Fruit fly (Drosophila melanogaster) whole organism, adult: Measurements from ENCODE around the gene chas.

Source experiments
- CG11617 ChIP-seq: fragments of 200-800 bp; sonication (Bioruptor generic); optimal IDR thresholded peaks from 2 replicates; lab custom pipeline; 2017; ENCODE audit warnings: mild to moderate bottlenecking, missing biosample characterization, missing genetic modification reagents, missing genetic modification characterization
- CG12768 ChIP-seq: fragments of 200-800 bp; sonication (Bioruptor generic); optimal IDR thresholded peaks from 2 replicates; lab custom pipeline; 2017; ENCODE audit warnings: missing biosample characterization, missing genetic modification characterization, mild to moderate bottlenecking, moderate library complexity, missing genetic modification reagents
- CG14711 ChIP-seq: fragments of 200-800 bp; sonication (Bioruptor generic); optimal IDR thresholded peaks from 2 replicates; lab custom pipeline; 2018; ENCODE audit warnings: missing biosample characterization, mild to moderate bottlenecking, missing genetic modification characterization, moderate library complexity
- CG1620 ChIP-seq: fragments of 200-800 bp; sonication (Bioruptor generic); optimal IDR thresholded peaks from 2 replicates; lab custom pipeline; 2016; ENCODE audit warnings: missing biosample characterization, missing genetic modification characterization
- CG33017 ChIP-seq: fragments of 200-800 bp; sonication (Bioruptor generic); optimal IDR thresholded peaks from 2 replicates; lab custom pipeline; 2018; ENCODE audit warnings: missing biosample characterization, mild to moderate bottlenecking, missing genetic modification characterization, moderate library complexity
- CG5204 ChIP-seq: fragments of 200-800 bp; sonication (Bioruptor generic); optimal IDR thresholded peaks from 2 replicates; lab custom pipeline; 2016; ENCODE audit warnings: missing biosample characterization, missing genetic modification characterization
- CG7045 ChIP-seq: fragments of 200-800 bp; sonication (Bioruptor generic); optimal IDR thresholded peaks from 2 replicates; lab custom pipeline; 2017; ENCODE audit warnings: missing biosample characterization, mild to moderate bottlenecking, missing genetic modification characterization
- CG7101 ChIP-seq: fragments of 200-800 bp; sonication (Bioruptor generic); optimal IDR thresholded peaks from 2 replicates; lab custom pipeline; 2018; ENCODE audit warnings: missing biosample characterization, mild to moderate bottlenecking, missing genetic modification characterization, moderate library complexity
- Clk ChIP-seq: fragments of 200-800 bp; sonication (Bioruptor generic); optimal IDR thresholded peaks from 2 replicates; lab custom pipeline; 2017; ENCODE audit warnings: missing biosample characterization, missing genetic modification characterization
- Crg-1 ChIP-seq: fragments of 200-800 bp; sonication (Bioruptor generic); optimal IDR thresholded peaks from 2 replicates; lab custom pipeline; 2016; ENCODE audit warnings: missing biosample characterization, missing genetic modification characterization
- Hr96 ChIP-seq: fragments of 200-800 bp; sonication (Bioruptor generic); optimal IDR thresholded peaks from 2 replicates; lab custom pipeline; 2016; ENCODE audit warnings: missing biosample characterization, missing genetic modification characterization
- Mnt ChIP-seq: fragments of 200-800 bp; sonication (Bioruptor generic); optimal IDR thresholded peaks from 2 replicates; lab custom pipeline; 2016; ENCODE audit warnings: missing biosample characterization, mild to moderate bottlenecking, missing genetic modification characterization
- bab1 ChIP-seq: fragments of 200-800 bp; sonication (Bioruptor generic); optimal IDR thresholded peaks from 3 replicates; lab custom pipeline; 2019; ENCODE audit warnings: missing biosample characterization, mild to moderate bottlenecking, missing genetic modification characterization, moderate library complexity
- cic ChIP-seq: fragments of 200-800 bp; sonication (Bioruptor generic); optimal IDR thresholded peaks from 2 replicates; lab custom pipeline; 2017; ENCODE audit warnings: missing biosample characterization, mild to moderate bottlenecking, missing genetic modification characterization, moderate library complexity
- cnc ChIP-seq, 2 experiments: fragments of >200 bp; optimal IDR thresholded peaks; 2 replicates each; lab custom pipeline; 2017
- kay ChIP-seq: fragments of 200-800 bp; sonication (Bioruptor generic); peaks from one replicate; lab custom pipeline; 2016; ENCODE audit warnings: missing biosample characterization, missing genetic modification characterization, borderline replicate concordance
- ovo ChIP-seq: fragments of 200-800 bp; sonication (Bioruptor generic); optimal IDR thresholded peaks from 2 replicates; lab custom pipeline; 2016; ENCODE audit warnings: missing biosample characterization, missing genetic modification characterization
- pad ChIP-seq: fragments of 200-800 bp; sonication (Bioruptor generic); optimal IDR thresholded peaks from 3 replicates; lab custom pipeline; 2017; ENCODE audit warnings: missing biosample characterization, missing genetic modification characterization, mild to moderate bottlenecking, moderate library complexity, missing genetic modification reagents
- tj ChIP-seq: fragments of 200-800 bp; sonication (Bioruptor generic); optimal IDR thresholded peaks from 3 replicates; lab custom pipeline; 2017; ENCODE audit warnings: missing biosample characterization, mild to moderate bottlenecking, missing genetic modification characterization, moderate library complexity
- toe ChIP-seq: fragments of 200-800 bp; sonication (Bioruptor generic); optimal IDR thresholded peaks from 2 replicates; lab custom pipeline; 2016; ENCODE audit warnings: missing biosample characterization, missing genetic modification characterization

The chas gene

DNA sequence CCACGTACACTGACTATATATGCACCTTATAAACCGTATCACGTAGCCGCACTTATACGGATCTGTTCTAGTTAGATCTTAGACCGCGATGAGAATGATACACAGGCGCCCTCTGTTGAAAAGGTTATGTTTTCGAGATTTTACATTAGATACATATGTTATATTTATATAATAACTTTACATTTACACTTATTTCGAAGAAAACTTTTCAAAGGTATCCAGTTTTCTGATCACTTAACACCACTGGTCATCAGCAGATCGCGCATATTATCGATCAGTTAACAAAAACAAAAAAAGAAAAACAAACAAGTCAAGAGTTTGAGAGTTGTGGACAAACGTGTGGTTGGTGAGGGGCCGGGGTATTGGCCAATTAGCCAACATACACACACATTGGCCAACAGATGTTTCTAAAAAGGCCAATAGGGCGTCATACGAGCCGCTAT is 806 bp downstream of the chas start:
- TF ChIP-seq CG1620 (no peak), Hr96 (GFP tag; lab: Kevin White, UChicago) (no peak), toe (GFP tag; lab: Kevin White, UChicago) (no peak), CG7045 (GFP tag; lab: Kevin White, UChicago) (no peak), CG11617 (GFP tag; lab: Kevin White, UChicago) (no peak), CG12768 (no peak), CG7101 (no peak), CG14711 (tag; lab: Kevin White, UChicago) (no peak), Mnt (GFP tag; lab: Kevin White, UChicago) (no peak), bab1 (GFP tag; lab: Kevin White, UChicago) (no peak), cnc (optimal IDR thresholded peaks at IDR 0.05; lab: Kevin White, UChicago) (no peak), CG33017 (tag; lab: Kevin White, UChicago) (no peak)

DNA sequence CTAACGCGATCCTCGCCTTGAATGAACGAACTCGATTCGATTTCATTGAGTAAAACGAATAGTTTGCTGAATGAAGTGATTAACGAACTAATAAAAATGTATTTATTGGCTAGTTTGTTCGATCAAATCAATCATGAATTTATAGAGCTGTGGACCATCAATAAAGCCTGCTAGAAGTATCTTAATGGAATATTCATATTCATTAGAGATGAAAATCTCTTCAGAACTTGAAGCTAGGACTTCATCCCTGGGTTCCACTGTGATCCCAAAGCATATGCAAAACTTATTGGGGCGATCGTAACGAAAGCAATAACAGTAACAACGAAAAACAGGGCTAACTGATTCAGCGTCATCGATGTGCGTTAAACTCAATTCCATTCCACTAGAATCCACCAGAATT is 1.3 kb downstream of the chas start:
- TF ChIP-seq Crg-1 (GFP tag; lab: Kevin White, UChicago) (no peak), cnc (optimal IDR thresholded peaks at IDR 0.05; lab: Kevin White, UChicago) (no peak), CG1620 (no peak), tj (GFP tag; lab: Kevin White, UChicago) (no peak), ovo (GFP tag; lab: Kevin White, UChicago) (no peak), Hr96 (GFP tag; lab: Kevin White, UChicago) (no peak), CG12768 (no peak), bab1 (GFP tag; lab: Kevin White, UChicago) (no peak), Clk (GFP tag; lab: Kevin White, UChicago) (no peak), CG7045 (GFP tag; lab: Kevin White, UChicago) (no peak), cic (no peak), toe (GFP tag; lab: Kevin White, UChicago) (no peak), CG14711 (tag; lab: Kevin White, UChicago) (no peak), CG5204 (GFP tag; lab: Kevin White, UChicago) (no peak), CG7101 (no peak), Mnt (GFP tag; lab: Kevin White, UChicago) (no peak), CG33017 (tag; lab: Kevin White, UChicago) (no peak)

DNA sequence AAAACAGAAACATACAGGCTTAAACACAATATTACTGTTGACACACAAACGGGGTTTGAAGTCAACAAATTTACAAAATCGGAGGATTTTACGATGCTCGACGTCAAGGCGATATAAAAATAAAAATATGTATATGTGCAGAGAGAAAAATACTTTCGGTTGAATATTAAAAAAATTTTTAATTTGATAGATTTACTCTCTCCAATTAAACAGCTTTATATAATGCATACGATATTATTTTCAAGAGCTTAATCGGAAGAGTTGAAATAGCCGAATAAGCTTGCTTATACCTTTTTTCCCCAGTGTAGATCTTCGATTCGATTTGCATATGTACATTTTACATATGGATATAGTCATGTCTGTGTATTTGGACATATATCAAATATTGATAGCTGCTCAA is 1.9 kb downstream of the chas start:
- peak; percentile 63 for TF ChIP-seq kay
- no peak for TF ChIP-seq cnc (optimal IDR thresholded peaks at IDR 0.05; lab: Kevin White, UChicago)
- no peak for TF ChIP-seq bab1 (GFP tag; lab: Kevin White, UChicago)
- TF ChIP-seq tj (GFP tag; lab: Kevin White, UChicago) = no peak
- peak; percentile 43 for TF ChIP-seq CG7101
- no peak for TF ChIP-seq cic
- TF ChIP-seq toe (GFP tag; lab: Kevin White, UChicago) = no peak
- TF ChIP-seq ovo (GFP tag; lab: Kevin White, UChicago) = no peak
- TF ChIP-seq CG33017 (tag; lab: Kevin White, UChicago) = peak; percentile 39

DNA sequence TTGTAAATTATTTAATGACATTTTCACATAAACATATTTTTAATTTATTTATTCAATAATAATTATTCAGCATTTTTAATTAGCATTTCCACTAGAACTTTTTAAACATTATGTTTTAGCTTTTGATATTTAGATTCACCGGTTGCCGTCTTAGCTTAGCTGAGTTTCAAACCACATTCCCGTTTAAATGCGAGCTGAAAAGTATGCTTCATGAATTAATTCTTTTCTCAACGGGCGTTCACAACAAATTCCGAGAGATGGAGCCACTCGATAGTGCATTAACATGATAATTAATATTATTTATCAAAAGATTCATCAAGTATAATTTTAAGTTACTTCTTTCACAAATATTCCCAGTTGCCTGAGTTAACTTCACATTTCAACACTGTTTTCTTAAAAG is 2.9 kb downstream of the chas start:
- TF ChIP-seq CG14711 (tag; lab: Kevin White, UChicago) (no peak), Mnt (GFP tag; lab: Kevin White, UChicago) (no peak), CG7101 (no peak), kay (no peak), CG11617 (GFP tag; lab: Kevin White, UChicago) (no peak), pad (GFP tag; lab: Kevin White, UChicago) (no peak), ovo (GFP tag; lab: Kevin White, UChicago) (no peak), CG5204 (GFP tag; lab: Kevin White, UChicago) (no peak), CG1620 (no peak), Clk (GFP tag; lab: Kevin White, UChicago) (no peak), tj (GFP tag; lab: Kevin White, UChicago) (no peak)

DNA sequence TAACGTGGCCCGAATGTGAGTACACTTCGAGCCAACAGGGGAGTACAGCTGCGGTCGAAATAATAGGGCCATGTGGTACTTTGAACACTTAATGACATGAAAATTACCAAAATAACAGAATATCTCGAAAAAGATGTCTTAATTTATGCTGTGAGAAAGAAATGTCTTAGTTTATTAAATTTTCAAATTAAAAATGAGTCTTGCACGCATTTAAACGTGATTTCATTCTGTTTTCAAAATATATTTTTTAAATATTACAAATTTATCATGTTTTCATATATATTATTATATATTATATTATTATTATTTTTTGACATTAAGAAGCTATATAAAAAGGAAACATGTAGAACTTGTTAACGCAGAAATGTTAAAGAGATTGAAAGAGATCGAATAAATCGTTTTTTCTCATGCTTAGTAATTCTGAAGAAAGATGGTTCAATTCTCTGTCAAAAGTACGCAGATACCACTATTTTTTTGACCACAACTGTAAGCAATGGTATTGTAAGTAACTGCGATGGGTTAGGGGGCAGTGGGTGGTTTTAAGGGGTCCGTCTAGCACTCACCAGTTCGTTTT is 3.6 kb downstream of the chas start:
- TF ChIP-seq CG14711 (tag; lab: Kevin White, UChicago) (peak; percentile 27), tj (GFP tag; lab: Kevin White, UChicago) (no peak), cic (no peak), CG11617 (GFP tag; lab: Kevin White, UChicago) (no peak), Crg-1 (GFP tag; lab: Kevin White, UChicago) (no peak), kay (no peak), CG1620 (no peak), ovo (GFP tag; lab: Kevin White, UChicago) (no peak), pad (GFP tag; lab: Kevin White, UChicago) (peak; percentile 30), CG12768 (no peak), CG7045 (GFP tag; lab: Kevin White, UChicago) (no peak), CG7101 (peak; percentile 24), bab1 (GFP tag; lab: Kevin White, UChicago) (peak; percentile 68)

DNA sequence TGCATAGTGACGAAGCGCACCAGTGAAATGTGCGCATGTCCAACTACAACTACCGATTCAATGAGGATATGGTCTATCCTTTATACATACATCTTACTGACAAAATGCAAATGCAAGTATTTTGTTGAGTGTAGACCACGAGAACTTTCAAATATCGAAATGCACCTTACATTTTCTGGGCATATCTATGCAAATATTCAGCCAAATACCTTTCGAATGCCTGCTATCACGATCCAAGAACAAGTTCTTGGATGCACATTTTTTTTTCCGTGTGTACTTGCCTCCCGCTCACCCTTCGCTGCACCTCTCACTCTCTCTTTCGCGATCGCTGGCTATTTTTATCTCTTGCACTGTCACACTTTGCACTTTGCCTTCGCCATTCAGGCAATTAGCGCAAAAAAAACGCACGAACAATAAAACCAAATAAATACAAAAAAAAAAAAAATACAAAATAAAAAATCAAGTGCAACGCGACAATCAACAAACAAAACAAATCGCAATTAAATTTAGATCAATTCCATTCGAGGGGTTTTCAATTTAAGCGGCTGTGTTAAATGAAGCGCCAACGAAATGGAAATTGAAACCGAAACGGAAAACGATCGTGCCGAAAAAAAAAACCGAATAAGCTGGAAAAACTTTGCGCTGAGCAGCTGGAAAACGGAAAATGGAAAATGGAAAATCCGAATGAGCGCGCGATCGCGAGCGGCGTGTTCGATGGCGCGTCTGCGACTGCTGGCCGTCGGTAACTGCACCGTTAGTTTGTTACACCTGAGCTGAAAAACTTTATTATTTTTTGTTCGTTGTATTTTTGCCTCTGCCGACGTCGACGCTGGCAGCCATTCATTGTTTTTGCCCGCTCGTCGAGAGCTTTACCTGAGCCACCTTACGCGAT is 4.3 kb downstream of the chas start:
- TF ChIP-seq CG5204 (GFP tag; lab: Kevin White, UChicago) (peak; percentile 3), Hr96 (GFP tag; lab: Kevin White, UChicago) (peak; percentile 23), tj (GFP tag; lab: Kevin White, UChicago) (peak; percentile 32), CG11617 (GFP tag; lab: Kevin White, UChicago) (no peak), ovo (GFP tag; lab: Kevin White, UChicago) (peak; percentile 98), kay (peak; percentile 33), CG1620 (no peak), CG12768 (no peak), CG7101 (no peak)
